Fruit fly (Drosophila melanogaster): ENCODE data around the gene Prx6a.

Prx6a gene

dm6 chr2L:2900392-2901028 is 22.5 kb upstream of the Prx6a start (continued):
- peak; percentile 93 for TF ChIP-seq vri (GFP tag; optimal IDR thresholded peaks at IDR 0.05)
- no peak for TF ChIP-seq esn (GFP tag; optimal IDR thresholded peaks at IDR 0.05)
- TF ChIP-seq CG3032 (tag; optimal IDR thresholded peaks at IDR 0.05) = no peak
- no peak for TF ChIP-seq achi (GFP tag; optimal IDR thresholded peaks at IDR 0.05)
- TF ChIP-seq Eip78C (GFP tag) = peak; percentile 70
- TF ChIP-seq pdm3 (GFP tag; optimal IDR thresholded peaks at IDR 0.05) = no peak
- no peak for TF ChIP-seq acj6 (GFP tag; optimal IDR thresholded peaks at IDR 0.05)
- no peak for TF ChIP-seq CG34406 (GFP tag; optimal IDR thresholded peaks at IDR 0.05)
- TF ChIP-seq CG32006 (GFP tag; optimal IDR thresholded peaks at IDR 0.05) = no peak
- no peak for TF ChIP-seq Hr39 (GFP tag; optimal IDR thresholded peaks at IDR 0.05)
- no peak for TF ChIP-seq CG11294 (GFP tag; IDR thresholded peaks at IDR 0.05)
- TF ChIP-seq CG10669 (GFP tag; optimal IDR thresholded peaks at IDR 0.05) = no peak
- no peak for TF ChIP-seq CG31627 (GFP tag; optimal IDR thresholded peaks at IDR 0.05)
- TF ChIP-seq CG4318 (GFP tag; optimal IDR thresholded peaks at IDR 0.05) = no peak
- TF ChIP-seq Lpt (GFP tag; optimal IDR thresholded peaks at IDR 0.05) = no peak
- TF ChIP-seq ss (GFP tag; optimal IDR thresholded peaks at IDR 0.05) = no peak
- TF ChIP-seq CG7368 (GFP tag; optimal IDR thresholded peaks at IDR 0.05) = no peak

- no peak for TF ChIP-seq cyc (GFP tag; optimal IDR thresholded peaks at IDR 0.05)
- TF ChIP-seq Eip78C (GFP tag) = peak; percentile 24
Observed at dm6 chr2L:2898247-2898646, 20.2 kb upstream of the Prx6a start.

dm6 chr2L:2897710-2898109 is 19.7 kb upstream of the Prx6a start:
- TF ChIP-seq fd85E (GFP tag; optimal IDR thresholded peaks at IDR 0.05) (no peak), net (GFP tag; optimal IDR thresholded peaks at IDR 0.05) (no peak), dsx (GFP tag; optimal IDR thresholded peaks at IDR 0.05; ENCODE audit: poor library complexity, severe bottlenecking) (no peak), CG4318 (GFP tag; optimal IDR thresholded peaks at IDR 0.05) (no peak), CG8319 (GFP tag; optimal IDR thresholded peaks at IDR 0.05) (no peak), CG32006 (GFP tag; optimal IDR thresholded peaks at IDR 0.05) (no peak), CG11294 (GFP tag; IDR thresholded peaks at IDR 0.05) (no peak), topi (GFP tag; optimal IDR thresholded peaks at IDR 0.05) (no peak), spab (GFP tag; optimal IDR thresholded peaks at IDR 0.05) (no peak), acj6 (GFP tag; optimal IDR thresholded peaks at IDR 0.05) (no peak)

- TF ChIP-seq Eip78C (GFP tag) (peak; percentile 86), ss (GFP tag; optimal IDR thresholded peaks at IDR 0.05) (no peak), Hr39 (GFP tag; optimal IDR thresholded peaks at IDR 0.05) (peak; percentile 68), CG3032 (tag; optimal IDR thresholded peaks at IDR 0.05) (peak; percentile 47), Sox15 (GFP tag; optimal IDR thresholded peaks at IDR 0.05) (peak; percentile 48), CG6808 (GFP tag; optimal IDR thresholded peaks at IDR 0.05) (peak; percentile 44), CG34406 (GFP tag; optimal IDR thresholded peaks at IDR 0.05) (peak; percentile 55), CG16779 (tag; optimal IDR thresholded peaks at IDR 0.05) (peak; percentile 23), CG6854 (GFP tag; optimal IDR thresholded peaks at IDR 0.05) (no peak), CG9139 (GFP tag; optimal IDR thresholded peaks at IDR 0.05) (no peak), Lpt (GFP tag; optimal IDR thresholded peaks at IDR 0.05) (peak; percentile 82), eg (GFP tag; IDR thresholded peaks at IDR 0.05) (peak; percentile 91), acj6 (GFP tag; optimal IDR thresholded peaks at IDR 0.05) (peak; percentile 75), CG8319 (GFP tag; optimal IDR thresholded peaks at IDR 0.05) (peak; percentile 65), CG11902 (GFP tag; optimal IDR thresholded peaks at IDR 0.05) (peak; percentile 42), fd59A (GFP tag; optimal IDR thresholded peaks at IDR 0.05) (peak; percentile 41), Blimp-1 (GFP tag; optimal IDR thresholded peaks at IDR 0.05) (no peak), achi (GFP tag; optimal IDR thresholded peaks at IDR 0.05) (peak; percentile 73), CG6163 (GFP tag; IDR thresholded peaks at IDR 0.05) (peak; percentile 88), svp (GFP tag) (no peak), net (GFP tag; optimal IDR thresholded peaks at IDR 0.05) (peak; percentile 60), esn (GFP tag; optimal IDR thresholded peaks at IDR 0.05) (peak; percentile 51), Hr4 (GFP tag; optimal IDR thresholded peaks at IDR 0.05) (peak; percentile 90), CG8119 (GFP tag; IDR thresholded peaks at IDR 0.05) (peak; percentile 83), CG11294 (GFP tag; IDR thresholded peaks at IDR 0.05) (peak; percentile 84; the same call in 1 of the 2 replicates), lz (GFP tag; optimal IDR thresholded peaks at IDR 0.05) (peak; percentile 36), Eip75B (GFP tag; optimal IDR thresholded peaks at IDR 0.05) (peak; percentile 74), vri (GFP tag; optimal IDR thresholded peaks at IDR 0.05) (peak; percentile 18), CG1621 (tag; optimal IDR thresholded peaks at IDR 0.05) (peak; percentile 14), dac (GFP tag; optimal IDR thresholded peaks at IDR 0.05) (peak; percentile 66), CG7368 (GFP tag; optimal IDR thresholded peaks at IDR 0.05) (peak; percentile 70), CG11762 (GFP tag; optimal IDR thresholded peaks at IDR 0.05; ENCODE audit: insufficient read depth) (peak; percentile 52), cyc (GFP tag; optimal IDR thresholded peaks at IDR 0.05) (peak; percentile 29)
Observed at dm6 chr2L:2897024-2897549, 19.1 kb upstream of the Prx6a start.
